Worm (Caenorhabditis elegans) whole organism, L4 larva: ENCODE data around the gene acr-3.

Experiments used
- F44E2.7 ChIP-seq: fragments of 200-800 bp; sonication (Bioruptor generic); IDR thresholded peaks from 2 replicates; pipeline ENCODE4 v2.1.2; 2022; ENCODE audit warnings: missing genetic modification characterization, missing compliant biosample characterization
- F49E8.2 ChIP-seq: sonication (generic microtip); optimal IDR thresholded peaks from 2 replicates; lab custom pipeline; 2016; ENCODE audit warnings: missing compliant biosample characterization, mild to moderate bottlenecking, missing genetic modification characterization, borderline replicate concordance
- Y5F2A.4 ChIP-seq: fragments of 200-800 bp; sonication (Bioruptor generic); optimal IDR thresholded peaks from 2 replicates; lab custom pipeline; 2018; ENCODE audit warnings: mild to moderate bottlenecking, missing genetic modification characterization, missing compliant biosample characterization
- Y75B8A.6 ChIP-seq: fragments of 200-800 bp; sonication (Bioruptor generic); IDR thresholded peaks from 2 replicates; pipeline ENCODE4 v1.3.6; 2022; ENCODE audit warnings: missing genetic modification reagents, missing genetic modification characterization, missing compliant biosample characterization
- ZK337.2 ChIP-seq: fragments of 200-800 bp; sonication (Bioruptor generic); IDR thresholded peaks from 2 replicates; pipeline ENCODE4 v1.3.6; 2022; ENCODE audit warnings: missing genetic modification reagents, missing genetic modification characterization, missing compliant biosample characterization
- aha-1 ChIP-seq: fragments of 150-350 bp; peaks from one replicate; lab custom pipeline; 2014; ENCODE audit warnings: missing biosample characterization, missing genetic modification characterization
- ceh-44 ChIP-seq: fragments of 200-800 bp; sonication (Bioruptor generic); IDR thresholded peaks from 2 replicates; pipeline ENCODE4 v1.3.6; 2022; ENCODE audit warnings: missing genetic modification reagents, missing genetic modification characterization, missing compliant biosample characterization
- ceh-62 ChIP-seq: sonication (generic microtip); optimal IDR thresholded peaks from 2 replicates; lab custom pipeline; 2017; ENCODE audit warnings: missing biosample characterization, missing genetic modification characterization
- ces-1 ChIP-seq: fragments of 150-350 bp; sonication (generic microtip); optimal IDR thresholded peaks from 4 replicates; lab custom pipeline; 2014; ENCODE audit warnings: missing biosample characterization, missing genetic modification reagents, missing genetic modification characterization
- cey-2 ChIP-seq: sonication (generic microtip); optimal IDR thresholded peaks from 3 replicates; lab custom pipeline; 2017; ENCODE audit warnings: missing genetic modification characterization, mild to moderate bottlenecking, missing compliant biosample characterization, antibody characterized with exemption, borderline replicate concordance; ENCODE audit not compliant: insufficient read depth
- ctbp-1 ChIP-seq: fragments of 200-800 bp; sonication (Bioruptor generic); IDR thresholded peaks from 2 replicates; pipeline ENCODE4 v1.3.6; 2022; ENCODE audit warnings: missing genetic modification reagents, missing genetic modification characterization, missing compliant biosample characterization
- daf-12 ChIP-seq: fragments of 150-350 bp; optimal IDR thresholded peaks from 2 replicates; lab custom pipeline; 2014; ENCODE audit warnings: missing biosample characterization, missing genetic modification reagents, missing genetic modification characterization
- daf-19 ChIP-seq: fragments of 200-800 bp; sonication (Bioruptor generic); conservative IDR thresholded peaks from 2 replicates; pipeline ENCODE4 v1.3.6; 2022; ENCODE audit warnings: missing genetic modification characterization, missing compliant biosample characterization
- dmd-6 ChIP-seq: fragments of 200-800 bp; sonication (Bioruptor generic); IDR thresholded peaks from 2 replicates; pipeline ENCODE4 v1.3.6; 2022; ENCODE audit warnings: missing genetic modification reagents, missing genetic modification characterization, missing compliant biosample characterization
- dmd-8 ChIP-seq: fragments of 200-800 bp; sonication (Bioruptor generic); IDR thresholded peaks from 2 replicates; pipeline ENCODE4 v1.3.6; 2022; ENCODE audit warnings: missing genetic modification characterization, missing compliant biosample characterization
- dpl-1 ChIP-seq: fragments of 150-350 bp; optimal IDR thresholded peaks from 2 replicates; lab custom pipeline; 2014; ENCODE audit warnings: missing biosample characterization, missing genetic modification reagents, missing genetic modification characterization
- dve-1 ChIP-seq: sonication (generic microtip); optimal IDR thresholded peaks from 2 replicates; lab custom pipeline; 2017; ENCODE audit warnings: antibody characterized with exemption, mild to moderate bottlenecking, missing genetic modification characterization, missing compliant biosample characterization; ENCODE audit not compliant: insufficient read depth
- fkh-10 ChIP-seq: fragments of 150-350 bp; optimal IDR thresholded peaks from 2 replicates; lab custom pipeline; 2014; ENCODE audit warnings: missing biosample characterization, missing genetic modification reagents, missing genetic modification characterization
- hlh-11 ChIP-seq: fragments of 200-800 bp; sonication (Bioruptor generic); optimal IDR thresholded peaks from 2 replicates; lab custom pipeline; 2018; ENCODE audit warnings: mild to moderate bottlenecking, missing genetic modification characterization, missing compliant biosample characterization
- hmg-1.1 ChIP-seq: fragments of 200-800 bp; sonication (Bioruptor generic); IDR thresholded peaks from 2 replicates; pipeline ENCODE4 v1.3.6; 2022; ENCODE audit warnings: missing genetic modification reagents, missing genetic modification characterization, missing compliant biosample characterization
- jun-1 ChIP-seq: fragments of 150-350 bp; optimal IDR thresholded peaks from 2 replicates; lab custom pipeline; 2014; ENCODE audit warnings: missing biosample characterization, missing genetic modification reagents, missing genetic modification characterization
- lim-7 ChIP-seq: fragments of 200-800 bp; sonication (Bioruptor generic); IDR thresholded peaks from 2 replicates; pipeline ENCODE4 v1.3.6; 2022; ENCODE audit warnings: missing genetic modification characterization, missing compliant biosample characterization
- lin-15B ChIP-seq: fragments of 150-350 bp; sonication (generic microtip); optimal IDR thresholded peaks from 3 replicates; lab custom pipeline; 2014; ENCODE audit warnings: missing biosample characterization, missing genetic modification characterization
- lin-38 ChIP-seq: fragments of 200-800 bp; sonication (Bioruptor generic); IDR thresholded peaks from 2 replicates; pipeline ENCODE4 v1.3.6; 2022; ENCODE audit warnings: missing genetic modification reagents, missing genetic modification characterization, missing compliant biosample characterization
- madf-5 ChIP-seq, 2 experiments: fragments of 200-800 bp; sonication (Bioruptor generic); IDR thresholded peaks; 2 replicates each; pipeline ENCODE4 v1.3.6; 2022; ENCODE audit warnings: missing compliant biosample characterization in 2 of 2, missing genetic modification characterization in 2 of 2
- madf-9 ChIP-seq: fragments of 200-800 bp; sonication (Bioruptor generic); conservative IDR thresholded peaks from 2 replicates; pipeline ENCODE4 v1.3.6; 2022; ENCODE audit warnings: missing genetic modification reagents, missing genetic modification characterization, missing compliant biosample characterization
- nhr-10 ChIP-seq: fragments of 150-350 bp; optimal IDR thresholded peaks from 2 replicates; lab custom pipeline; 2014; ENCODE audit warnings: missing biosample characterization, missing genetic modification characterization
- nhr-25 ChIP-seq: sonication (generic microtip); optimal IDR thresholded peaks from 2 replicates; lab custom pipeline; 2017; ENCODE audit warnings: missing genetic modification characterization, mild to moderate bottlenecking, missing compliant biosample characterization, antibody characterized with exemption, moderate library complexity, borderline replicate concordance; ENCODE audit not compliant: insufficient read depth
- nhr-28 ChIP-seq: fragments of 150-350 bp; optimal IDR thresholded peaks from 2 replicates; lab custom pipeline; 2014; ENCODE audit warnings: missing biosample characterization, missing genetic modification characterization
- nhr-41 ChIP-seq: fragments of 200-800 bp; sonication (Bioruptor generic); IDR thresholded peaks from 2 replicates; pipeline ENCODE4 v1.3.6; 2022; ENCODE audit warnings: missing genetic modification reagents, missing genetic modification characterization, missing compliant biosample characterization
- nhr-6 ChIP-seq: fragments of 150-350 bp; optimal IDR thresholded peaks from 2 replicates; lab custom pipeline; 2014; ENCODE audit warnings: missing biosample characterization, missing genetic modification characterization
- pha-4 ChIP-seq, 2 experiments: fragments of 150-350 bp in 1 of 2; fragments of 200-800 bp in 1 of 2; sonication (Bioruptor generic) in 1 of 2; IDR thresholded peaks in 1 of 2; optimal IDR thresholded peaks in 1 of 2; 2 replicates each; pipeline versions ENCODE4 v1.3.6 to Lab custom; 2014 to 2022; ENCODE audit warnings: missing genetic modification characterization in 2 of 2, missing genetic modification reagents in 2 of 2, missing biosample characterization in 1 of 2, missing compliant biosample characterization in 1 of 2
- php-3 ChIP-seq: fragments of 200-800 bp; sonication (Bioruptor generic); IDR thresholded peaks from 2 replicates; pipeline ENCODE4 v1.3.6; 2022; ENCODE audit warnings: missing genetic modification reagents, missing genetic modification characterization, missing compliant biosample characterization
- pqm-1 ChIP-seq: sonication (generic microtip); optimal IDR thresholded peaks from 2 replicates; lab custom pipeline; 2017; ENCODE audit warnings: missing biosample characterization, missing genetic modification characterization
- snpc-1.2 ChIP-seq: fragments of 200-800 bp; sonication (Bioruptor generic); IDR thresholded peaks from 2 replicates; pipeline ENCODE4 v1.3.6; 2022; ENCODE audit warnings: missing genetic modification reagents, missing genetic modification characterization, missing compliant biosample characterization
- spr-1 ChIP-seq: sonication (generic microtip); optimal IDR thresholded peaks from 2 replicates; lab custom pipeline; 2016; ENCODE audit warnings: mild to moderate bottlenecking, missing genetic modification characterization, missing compliant biosample characterization
- unc-39 ChIP-seq: sonication (generic microtip); optimal IDR thresholded peaks from 2 replicates; lab custom pipeline; 2017; ENCODE audit warnings: missing biosample characterization, missing genetic modification characterization
- unc-62 ChIP-seq, 3 experiments: fragments of 150-350 bp in 1 of 3; sonication (generic microtip); optimal IDR thresholded peaks in 2 of 3; peaks in 1 of 3; 1 replicate in 1 of 3; 2 replicates in 2 of 3; lab custom pipeline; 2014 to 2017; ENCODE audit warnings: missing biosample characterization in 3 of 3, missing genetic modification characterization in 3 of 3, missing genetic modification reagents in 3 of 3, missing genotype in 1 of 3

Gene acr-3

DNA sequence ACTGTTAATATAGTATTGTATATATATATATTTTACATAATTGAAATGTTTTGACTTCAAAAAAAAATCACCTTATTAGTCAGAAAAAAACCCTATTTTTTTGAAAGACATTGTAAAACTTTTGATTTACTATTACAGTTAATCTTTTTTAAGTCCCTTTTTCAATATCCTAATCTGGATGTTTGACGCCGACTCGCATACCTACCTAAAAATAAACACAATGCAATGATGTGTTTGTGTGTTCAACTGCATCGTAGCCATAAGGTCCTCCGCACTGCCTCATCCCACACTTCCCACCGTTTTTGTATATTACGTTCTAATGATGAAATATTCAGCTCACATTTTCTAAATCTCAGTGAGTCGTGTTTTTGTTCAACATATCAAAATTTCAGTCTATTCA lies 16.0 kb upstream of the acr-3 start, which contains the start of gene F38B6.3:
TSS of gene F38B6.3 (plus strand) at position 301 of the 400 bp plus-strand sequence.
- no peak for TF ChIP-seq daf-12 (tag; lab: Kevin White, UChicago)
- no peak for TF ChIP-seq cey-2 (tag; lab: Kevin White, UChicago)
- no peak for TF ChIP-seq pqm-1 (tag; lab: Kevin White, UChicago)
- TF ChIP-seq dpl-1 (GFP tag; lab: Kevin White, UChicago): no peak
- TF ChIP-seq nhr-25: no peak
- no peak for TF ChIP-seq dmd-6 (GFP tag; lab: Robert Waterston, UW)
- no peak for TF ChIP-seq aha-1

- no peak for TF ChIP-seq ZK337.2 (GFP tag; lab: Robert Waterston, UW)
- no peak for TF ChIP-seq php-3
- no peak for TF ChIP-seq Y75B8A.6
- no peak for TF ChIP-seq daf-19 (GFP tag; lab: Robert Waterston, UW)
- no peak for TF ChIP-seq spr-1
- no peak for TF ChIP-seq F44E2.7 (GFP tag; lab: Robert Waterston, UW)
- no peak for TF ChIP-seq lin-15B (tag; lab: Kevin White, UChicago)
- no peak for TF ChIP-seq ces-1 (GFP tag; lab: Kevin White, UChicago)
Observed at ce11 chrX:6698267-6698666, 11.1 kb upstream of the acr-3 start, which contains the start of the genes F38B6.7 and F38B6.2. Gene F38B6.7, minus strand, starts transcription at chrX:6698367. Gene F38B6.2, plus strand, starts transcription at chrX:6698533.

DNA sequence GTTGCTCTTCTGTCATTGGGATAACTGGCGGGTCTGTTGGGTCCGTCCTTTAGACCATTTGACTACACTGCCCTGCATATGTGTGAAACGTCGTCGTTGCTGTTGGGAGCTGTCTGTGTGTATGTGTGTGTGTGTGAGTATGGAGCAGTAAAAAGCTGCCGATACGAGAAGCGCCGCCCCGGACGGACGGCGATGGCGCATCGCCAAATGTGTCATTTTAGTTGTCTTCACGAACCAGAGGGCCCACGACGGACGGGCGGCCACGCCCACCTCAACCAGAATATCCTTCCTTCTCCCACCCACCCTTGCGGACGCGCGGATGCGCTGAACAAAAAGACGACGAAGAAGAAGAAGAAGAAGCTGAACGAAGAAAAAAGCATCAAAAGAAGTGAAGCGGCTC lies 7.1 kb upstream of the acr-3 start, which contains the start of gene acr-2:
TSS of gene acr-2 (plus strand) at position 301 of the 400 bp plus-strand sequence.
- no peak for TF ChIP-seq pha-4 (GFP tag; IDR thresholded peaks at IDR 0.05; lab: Robert Waterston, UW)
- no peak for TF ChIP-seq pha-4 (tag; optimal IDR thresholded peaks at IDR 0.05; lab: Kevin White, UChicago)
- peak; percentile 48 for TF ChIP-seq hmg-1.1 (GFP tag; lab: Robert Waterston, UW)
- TF ChIP-seq ctbp-1 (GFP tag; lab: Robert Waterston, UW): 0 out of 2 replicates have a peak, but pooled peaks have one; percentile 30
- TF ChIP-seq ceh-44 (GFP tag; lab: Robert Waterston, UW): peak; percentile 24; the same call in 1 of the 2 replicates
- TF ChIP-seq, all 104 proteins: peak for 3

DNA sequence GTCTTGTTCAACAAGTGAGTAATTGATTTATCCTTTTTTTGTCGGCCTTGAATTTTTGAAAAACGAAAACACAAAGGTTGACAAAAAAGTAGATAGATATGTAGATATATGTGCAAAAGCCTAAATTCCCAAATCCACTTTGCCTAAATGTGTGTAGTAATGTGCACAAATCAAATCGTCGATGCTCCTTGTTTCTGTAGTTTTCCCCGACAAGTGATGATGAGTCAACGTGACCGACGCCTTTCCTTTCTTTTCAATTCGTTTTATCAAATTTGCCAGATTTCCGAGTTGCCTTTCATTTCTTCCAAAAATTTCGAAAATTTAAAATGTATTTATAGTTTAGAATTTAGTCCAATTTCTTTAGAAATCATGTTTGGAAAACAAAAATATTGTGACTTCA lies 4.2 kb upstream of the acr-3 start:
- TF ChIP-seq unc-62 (GFP tag; optimal IDR thresholded peaks at IDR 0.05 in 1 of 2; lab: Kevin White, UChicago): peak in 1 of 2 experiments; percentile 37
- no peak for TF ChIP-seq unc-62 (tag; optimal IDR thresholded peaks at IDR 0.05; lab: Kevin White, UChicago)
- TF ChIP-seq fkh-10 (GFP tag; lab: Kevin White, UChicago): peak; percentile 94
- peak; percentile 78 for TF ChIP-seq ces-1 (GFP tag; lab: Kevin White, UChicago)
- TF ChIP-seq Y5F2A.4 (GFP tag; lab: Kevin White, UChicago): no peak
- peak; percentile 49; the same call in 1 of the 2 replicates for TF ChIP-seq ctbp-1 (GFP tag; lab: Robert Waterston, UW)
- no peak for TF ChIP-seq nhr-28 (tag; lab: Kevin White, UChicago)
- TF ChIP-seq, all 104 proteins: peak for 4

DNA sequence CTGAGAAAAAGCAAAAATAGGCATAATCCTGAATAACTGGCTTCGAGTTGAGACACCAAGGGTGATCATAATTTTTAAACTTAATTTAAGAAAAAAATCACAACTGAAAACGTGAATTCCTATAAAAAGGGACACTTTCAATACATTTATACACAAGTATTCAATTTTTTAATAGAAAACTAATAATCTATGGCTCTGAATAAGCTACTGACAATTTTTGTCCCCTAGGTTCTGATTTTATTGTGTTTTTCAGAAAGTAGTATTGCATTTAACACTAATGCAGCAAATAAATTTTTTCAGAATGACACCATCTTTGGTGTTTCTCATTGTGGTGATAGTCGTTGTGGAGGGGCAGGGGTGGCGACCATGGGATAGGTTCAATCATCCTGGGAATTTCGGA lies 3.9 kb downstream of the acr-3 start, which contains the start of gene nas-11:
TSS of gene nas-11 (plus strand) at position 301 of the 400 bp plus-strand sequence.
- no peak for TF ChIP-seq hlh-11 (tag; lab: Kevin White, UChicago)
- no peak for TF ChIP-seq madf-9 (GFP tag; lab: Robert Waterston, UW)
- TF ChIP-seq pha-4 (GFP tag; IDR thresholded peaks at IDR 0.05; lab: Robert Waterston, UW): no peak
- TF ChIP-seq pha-4 (tag; optimal IDR thresholded peaks at IDR 0.05; lab: Kevin White, UChicago): no peak
- TF ChIP-seq nhr-41: no peak
- TF ChIP-seq lim-7 (GFP tag; lab: Robert Waterston, UW): no peak
- peak; percentile 9 for TF ChIP-seq aha-1

DNA sequence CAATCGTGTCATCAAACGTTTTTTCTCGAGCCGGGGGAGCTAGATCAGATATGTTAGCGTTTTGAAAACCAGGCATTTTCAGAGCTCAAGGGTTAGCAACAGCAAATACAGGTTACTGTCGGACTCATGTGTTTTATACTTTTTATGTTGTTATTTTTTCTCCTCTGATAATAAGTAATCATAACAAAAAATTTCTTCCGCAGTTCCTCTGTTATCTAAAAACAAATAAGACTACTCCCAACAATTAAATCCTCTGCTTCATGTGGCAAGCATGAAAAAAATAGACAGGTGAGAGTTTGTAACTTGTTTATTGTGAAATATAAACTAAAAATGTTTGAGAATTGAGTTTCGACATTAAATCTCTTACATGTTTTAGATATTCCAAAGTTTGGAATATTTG lies 9.3 kb downstream of the acr-3 start, which contains the start of gene smf-2:
TSS of gene smf-2 (minus strand) at position 101 of the 400 bp plus-strand sequence.
- TF ChIP-seq dve-1 (tag; lab: Kevin White, UChicago) (no peak), nhr-10 (no peak), nhr-28 (tag; lab: Kevin White, UChicago) (no peak), hmg-1.1 (GFP tag; lab: Robert Waterston, UW) (no peak), lim-7 (GFP tag; lab: Robert Waterston, UW) (no peak), php-3 (no peak), nhr-6 (no peak), madf-5 (GFP tag; IDR thresholded peaks at IDR 0.05; lab: Robert Waterston, UW) (no peak), lin-38 (no peak), jun-1 (tag; lab: Kevin White, UChicago) (no peak), F49E8.2 (tag; lab: Kevin White, UChicago) (no peak), snpc-1.2 (GFP tag; lab: Robert Waterston, UW) (no peak), dmd-8 (GFP tag; lab: Robert Waterston, UW) (no peak), ceh-62 (tag; lab: Kevin White, UChicago) (no peak), pha-4 (GFP tag; IDR thresholded peaks at IDR 0.05; lab: Robert Waterston, UW) (no peak), pha-4 (tag; optimal IDR thresholded peaks at IDR 0.05; lab: Kevin White, UChicago) (no peak), unc-39 (tag; lab: Kevin White, UChicago) (no peak)
